Worm (Caenorhabditis elegans) whole organism, L1 larva: ENCODE results near the gene F11D5.7.

Source experiments
- aly-2 ChIP-seq: fragments of 150-350 bp; optimal IDR thresholded peaks from 2 replicates; lab custom pipeline; 2014; ENCODE audit warnings: missing biosample characterization, missing genetic modification characterization
- ceh-88 ChIP-seq: fragments of 200-800 bp; sonication (Bioruptor generic); IDR thresholded peaks from 2 replicates; pipeline ENCODE4 v1.3.6; 2022; ENCODE audit warnings: missing genetic modification characterization, missing compliant biosample characterization
- egl-27 ChIP-seq, 2 experiments: fragments of 150-350 bp in 1 of 2; sonication (generic microtip); optimal IDR thresholded peaks; 3 replicates each; lab custom pipeline; 2017 to 2018; ENCODE audit warnings: missing biosample characterization in 2 of 2, missing genetic modification characterization in 2 of 2, missing genetic modification reagents in 2 of 2
- fkh-8 ChIP-seq: sonication (generic microtip); optimal IDR thresholded peaks from 2 replicates; lab custom pipeline; 2016; ENCODE audit warnings: mild to moderate bottlenecking, missing genetic modification characterization, missing compliant biosample characterization
- lin-14 ChIP-seq: fragments of 200-800 bp; sonication (Bioruptor generic); optimal IDR thresholded peaks from 2 replicates; lab custom pipeline; 2018; ENCODE audit warnings: mild to moderate bottlenecking, missing genetic modification characterization, moderate library complexity, missing compliant biosample characterization
- nhr-237 ChIP-seq: fragments of 150-350 bp; optimal IDR thresholded peaks from 2 replicates; lab custom pipeline; 2014; ENCODE audit warnings: missing biosample characterization, missing genetic modification characterization
- nhr-76 ChIP-seq: sonication (generic microtip); optimal IDR thresholded peaks from 2 replicates; lab custom pipeline; 2017; ENCODE audit warnings: missing biosample characterization, missing genetic modification characterization
- pax-3 ChIP-seq: fragments of 200-800 bp; sonication (Bioruptor generic); optimal IDR thresholded peaks from 2 replicates; lab custom pipeline; 2018; ENCODE audit warnings: mild to moderate bottlenecking, missing genetic modification characterization, moderate library complexity, missing compliant biosample characterization
- skn-1 ChIP-seq: fragments of 150-350 bp; optimal IDR thresholded peaks from 2 replicates; lab custom pipeline; 2014; ENCODE audit warnings: missing biosample characterization, missing genetic modification characterization
- snpc-4 ChIP-seq: fragments of 150-350 bp; optimal IDR thresholded peaks from 2 replicates; lab custom pipeline; 2014; ENCODE audit warnings: missing biosample characterization, missing genetic modification characterization
- unc-62 ChIP-seq: fragments of 150-350 bp; optimal IDR thresholded peaks from 2 replicates; lab custom pipeline; 2014; ENCODE audit warnings: missing biosample characterization, missing genetic modification reagents, missing genetic modification characterization
- xbp-1 ChIP-seq: sonication (generic microtip); optimal IDR thresholded peaks from 2 replicates; lab custom pipeline; 2016; ENCODE audit warnings: missing genetic modification characterization, missing compliant biosample characterization

ce11 chrX:3315014-3315413, 10.8 kb downstream of the F11D5.7 start, which contains the start of gene ddr-2:
- no peak for TF ChIP-seq aly-2 (tag; lab: Kevin White, UChicago)
- TF ChIP-seq unc-62 (GFP tag; lab: Kevin White, UChicago), result no peak
- TF ChIP-seq snpc-4 (tag; lab: Kevin White, UChicago), result no peak
- TF ChIP-seq pax-3, result no peak
- no peak for TF ChIP-seq xbp-1 (tag; lab: Kevin White, UChicago)
- TF ChIP-seq skn-1 (tag; lab: Kevin White, UChicago), result no peak
- no peak for TF ChIP-seq fkh-8 (tag; lab: Kevin White, UChicago)
- no peak for TF ChIP-seq egl-27 (tag; optimal IDR thresholded peaks at IDR 0.05; lab: Kevin White, UChicago)
- TF ChIP-seq ceh-88 (GFP tag; lab: Robert Waterston, UW), result no peak
- no peak for TF ChIP-seq nhr-76 (tag; lab: Kevin White, UChicago)
- no peak for TF ChIP-seq lin-14 (GFP tag; lab: Kevin White, UChicago)
- no peak for TF ChIP-seq nhr-237 (tag; lab: Kevin White, UChicago)
